Worm (Caenorhabditis elegans) whole organism, L4 larva: ENCODE results near the gene C26F1.3.

ENCODE experiments used
- aly-2 ChIP-seq: sonication (generic microtip); optimal IDR thresholded peaks from 2 replicates; lab custom pipeline; 2018; ENCODE audit warnings: missing biosample characterization, missing genetic modification characterization
- ama-1 ChIP-seq: fragments of 150-350 bp; optimal IDR thresholded peaks from 2 replicates; lab custom pipeline; 2014; ENCODE audit warnings: inconsistent platforms, mixed read lengths
- ceh-28 ChIP-seq: fragments of 150-350 bp; optimal IDR thresholded peaks from 2 replicates; lab custom pipeline; 2014; ENCODE audit warnings: missing biosample characterization, missing genetic modification reagents, missing genetic modification characterization
- ces-1 ChIP-seq: fragments of 150-350 bp; sonication (generic microtip); optimal IDR thresholded peaks from 4 replicates; lab custom pipeline; 2014; ENCODE audit warnings: missing biosample characterization, missing genetic modification reagents, missing genetic modification characterization
- egl-27 ChIP-seq: sonication (generic microtip); optimal IDR thresholded peaks from 3 replicates; lab custom pipeline; 2017; ENCODE audit warnings: missing biosample characterization, missing genetic modification reagents, missing genetic modification characterization
- mdl-1 ChIP-seq, 2 experiments: fragments of 150-350 bp in 1 of 2; sonication (generic microtip) in 1 of 2; optimal IDR thresholded peaks; 2 replicates each; lab custom pipeline; 2014 to 2017; ENCODE audit warnings: missing biosample characterization in 2 of 2, missing genetic modification characterization in 2 of 2
- nhr-28 ChIP-seq: fragments of 150-350 bp; optimal IDR thresholded peaks from 2 replicates; lab custom pipeline; 2014; ENCODE audit warnings: missing biosample characterization, missing genetic modification characterization
- nhr-76 ChIP-seq: fragments of 150-350 bp; optimal IDR thresholded peaks from 2 replicates; lab custom pipeline; 2014; ENCODE audit warnings: missing biosample characterization, missing genetic modification characterization
- rbr-2 ChIP-seq: sonication (generic microtip); optimal IDR thresholded peaks from 2 replicates; lab custom pipeline; 2016; ENCODE audit warnings: missing genotype, missing genetic modification characterization, missing compliant biosample characterization

- TF ChIP-seq ces-1 (GFP tag; lab: Kevin White, UChicago) (no peak), rbr-2 (tag; lab: Kevin White, UChicago) (no peak), egl-27 (tag; lab: Kevin White, UChicago) (no peak), nhr-28 (no peak), aly-2 (tag; lab: Kevin White, UChicago) (no peak), mdl-1 (tag; optimal IDR thresholded peaks at IDR 0.05; lab: Kevin White, UChicago) (no peak), ama-1 (lab: Kevin White, UChicago) (no peak), ceh-28 (tag; lab: Kevin White, UChicago) (no peak), nhr-76 (tag; lab: Kevin White, UChicago) (no peak)
Measured at ce11 chrV:7822655-7823054, 45.6 kb downstream of the C26F1.3 start.
